Worm (Caenorhabditis elegans) whole organism, mixed stage, embryonic: ENCODE results near the gene mtm-9.

Source experiments
- pha-4 ChIP-seq: fragments of 150-350 bp; optimal IDR thresholded peaks from 2 replicates; lab custom pipeline; 2018; ENCODE audit warnings: missing biosample characterization, missing genetic modification reagents, missing genetic modification characterization
- ztf-11 ChIP-seq: fragments of 150-350 bp; optimal IDR thresholded peaks from 2 replicates; lab custom pipeline; 2014; ENCODE audit warnings: missing biosample characterization, missing genetic modification characterization

- TF ChIP-seq ztf-11 (tag; lab: Kevin White, UChicago): no peak
- TF ChIP-seq pha-4 (tag; lab: Kevin White, UChicago): no peak
These were observed 45.2 kb downstream of the mtm-9 start for ce11 chrV:3788538-3788937.
